Worm (Caenorhabditis elegans): ENCODE data around the gene lron-15.

lron-15 gene

ce11 chrII:6513357-6513756 is 31.3 kb downstream of the lron-15 start:
- TF ChIP-seq mxl-2 (GFP tag; conservative IDR thresholded peaks at IDR 0.05) (no peak), unc-62 (GFP tag; optimal IDR thresholded peaks at IDR 0.05 in 1 of 2) (peak in 1 of 2 experiments; percentile 94), unc-62 (tag; optimal IDR thresholded peaks at IDR 0.05) (no peak), lsy-2 (tag; optimal IDR thresholded peaks at IDR 0.05) (no peak)

ce11 chrII:6502826-6503225 is 41.9 kb downstream of the lron-15 start, which contains the start of gene R05G9.1:
TSS of gene R05G9.1 (plus strand) at chrII:6503168.
- TF ChIP-seq Y105C5A.15 (GFP tag; IDR thresholded peaks at IDR 0.05) (no peak), aha-1 (tag) (no peak), zag-1 (tag; optimal IDR thresholded peaks at IDR 0.05) (no peak), nhr-42 (GFP tag; IDR thresholded peaks at IDR 0.05) (no peak), vab-7 (GFP tag; IDR thresholded peaks at IDR 0.05) (no peak), ceh-32 (tag; optimal IDR thresholded peaks at IDR 0.05; ENCODE audit: poor library complexity) (no peak), nhr-28 (tag; optimal IDR thresholded peaks at IDR 0.05) (no peak), egl-27 (tag; optimal IDR thresholded peaks at IDR 0.05) (no peak), zip-11 (GFP tag; IDR thresholded peaks at IDR 0.05) (no peak), lin-13 (GFP tag; optimal IDR thresholded peaks at IDR 0.05) (no peak), nhr-102 (tag; optimal IDR thresholded peaks at IDR 0.05) (no peak)

- TF ChIP-seq zfp-2 (tag; optimal IDR thresholded peaks at IDR 0.05), result no peak
- no peak for TF ChIP-seq zag-1 (tag; optimal IDR thresholded peaks at IDR 0.05)
- TF ChIP-seq arid-1 (GFP tag; conservative IDR thresholded peaks at IDR 0.05), result no peak
- TF ChIP-seq Y48G9A.11 (GFP tag; IDR thresholded peaks at IDR 0.05), result no peak
- no peak for TF ChIP-seq F26F4.8 (GFP tag; conservative IDR thresholded peaks at IDR 0.05)
- no peak for TF ChIP-seq unc-62 (GFP tag; optimal IDR thresholded peaks at IDR 0.05 in 1 of 2)
- TF ChIP-seq unc-62 (tag; optimal IDR thresholded peaks at IDR 0.05), result no peak
- no peak for TF ChIP-seq gei-8 (GFP tag; optimal IDR thresholded peaks at IDR 0.05)
- no peak for TF ChIP-seq ZK337.2 (GFP tag; IDR thresholded peaks at IDR 0.05)
- no peak for TF ChIP-seq zip-2 (tag; optimal IDR thresholded peaks at IDR 0.05)
- TF ChIP-seq hmg-1.1 (GFP tag; IDR thresholded peaks at IDR 0.05), result no peak
- TF ChIP-seq hif-1 (tag; optimal IDR thresholded peaks at IDR 0.05), result no peak
- TF ChIP-seq lin-38 (GFP tag; IDR thresholded peaks at IDR 0.05), result no peak
- no peak for TF ChIP-seq aha-1 (tag)
- no peak for TF ChIP-seq ama-1 (optimal IDR thresholded peaks at IDR 0.05)
- no peak for TF ChIP-seq D1046.2 (GFP tag; IDR thresholded peaks at IDR 0.05)
- no peak for TF ChIP-seq mdl-1 (tag; optimal IDR thresholded peaks at IDR 0.05)
- TF ChIP-seq lsy-2 (tag; optimal IDR thresholded peaks at IDR 0.05), result no peak
- TF ChIP-seq nhr-77 (tag; optimal IDR thresholded peaks at IDR 0.05), result no peak
Observed at ce11 chrII:6501420-6501819, 43.3 kb downstream of the lron-15 start, which contains the start of gene R05G9.3. TSS of gene R05G9.3 (minus strand) at chrII:6501520.

- no peak for TF ChIP-seq nhr-25 (tag; optimal IDR thresholded peaks at IDR 0.05; ENCODE audit: borderline replicate concordance, insufficient read depth)
- no peak for TF ChIP-seq ZK337.2 (GFP tag; IDR thresholded peaks at IDR 0.05)
- no peak for TF ChIP-seq ztf-7 (tag; optimal IDR thresholded peaks at IDR 0.05)
- TF ChIP-seq zfp-2 (tag; optimal IDR thresholded peaks at IDR 0.05), result no peak
- TF ChIP-seq egl-27 (tag; optimal IDR thresholded peaks at IDR 0.05), result no peak
- TF ChIP-seq mxl-2 (GFP tag; conservative IDR thresholded peaks at IDR 0.05), result no peak
- no peak for TF ChIP-seq nhr-111 (GFP tag; optimal IDR thresholded peaks at IDR 0.05)
- no peak for TF ChIP-seq ceh-20 (GFP tag; IDR thresholded peaks at IDR 0.05)
- no peak for TF ChIP-seq ceh-62 (tag; optimal IDR thresholded peaks at IDR 0.05)
- no peak for TF ChIP-seq Y75B8A.6 (GFP tag; IDR thresholded peaks at IDR 0.05)
- TF ChIP-seq ceh-44 (GFP tag; IDR thresholded peaks at IDR 0.05), result no peak
- TF ChIP-seq lsy-2 (tag; optimal IDR thresholded peaks at IDR 0.05), result no peak
- no peak for TF ChIP-seq sdz-12 (GFP tag; optimal IDR thresholded peaks at IDR 0.05)
- TF ChIP-seq unc-130 (GFP tag; optimal IDR thresholded peaks at IDR 0.05), result no peak
- TF ChIP-seq fkh-10 (GFP tag; optimal IDR thresholded peaks at IDR 0.05), result no peak
- no peak for TF ChIP-seq ces-1 (GFP tag; optimal IDR thresholded peaks at IDR 0.05)
- TF ChIP-seq nhr-28 (tag; optimal IDR thresholded peaks at IDR 0.05), result no peak
- TF ChIP-seq ceh-32 (tag; optimal IDR thresholded peaks at IDR 0.05; ENCODE audit: poor library complexity), result no peak
- no peak for TF ChIP-seq hmg-1.1 (GFP tag; IDR thresholded peaks at IDR 0.05)
- TF ChIP-seq mdl-1 (tag; optimal IDR thresholded peaks at IDR 0.05), result no peak
Observed at ce11 chrII:6500161-6500560, 44.5 kb downstream of the lron-15 start, which contains the start of gene R05G9.5. TSS of gene R05G9.5 (minus strand) at chrII:6500261.
